Fruit fly (Drosophila melanogaster) whole organism, embryonic: Measurements from ENCODE around the gene Gem3.

ENCODE experiments used
- Aef1 ChIP-seq: fragments of 200-800 bp; sonication (Bioruptor generic); IDR thresholded peaks from 3 replicates; pipeline ENCODE4 v1.3.6; 2022; ENCODE audit warnings: missing biosample characterization, missing genetic modification characterization
- B-H2 ChIP-seq: fragments of 200-800 bp; sonication (Bioruptor generic); optimal IDR thresholded peaks from 2 replicates; lab custom pipeline; 2018; ENCODE audit warnings: missing biosample characterization, mild to moderate bottlenecking, missing genetic modification characterization
- CG10274 ChIP-seq: fragments of 200-800 bp; sonication (Bioruptor generic); optimal IDR thresholded peaks from 3 replicates; lab custom pipeline; 2017; ENCODE audit warnings: missing biosample characterization, mild to moderate bottlenecking, missing genetic modification characterization
- CG10654 ChIP-seq: fragments of 200-800 bp; sonication (Bioruptor generic); optimal IDR thresholded peaks from 2 replicates; lab custom pipeline; 2016; ENCODE audit warnings: missing biosample characterization, missing genetic modification characterization
- CG11504 ChIP-seq: fragments of 200-800 bp; sonication (Bioruptor generic); optimal IDR thresholded peaks from 3 replicates; lab custom pipeline; 2019; ENCODE audit warnings: missing biosample characterization, mild to moderate bottlenecking, missing genetic modification characterization, moderate library complexity
- CG11695 ChIP-seq: fragments of 200-800 bp; sonication (Bioruptor generic); IDR thresholded peaks from 3 replicates; pipeline ENCODE4 v1.3.6; 2022; ENCODE audit warnings: missing biosample characterization, missing genetic modification characterization
- CG14965 ChIP-seq: fragments of 200-800 bp; sonication (Bioruptor generic); optimal IDR thresholded peaks from 2 replicates; lab custom pipeline; 2016; ENCODE audit warnings: missing biosample characterization, missing genetic modification characterization, borderline replicate concordance
- CG1647 ChIP-seq: fragments of 200-800 bp; sonication (Bioruptor generic); optimal IDR thresholded peaks from 3 replicates; lab custom pipeline; 2016; ENCODE audit warnings: missing biosample characterization, missing genetic modification characterization
- CG1832 ChIP-seq: fragments of 200-800 bp; sonication (Bioruptor generic); optimal IDR thresholded peaks from 2 replicates; lab custom pipeline; 2017; ENCODE audit warnings: missing biosample characterization, mild to moderate bottlenecking, missing genetic modification characterization, inconsistent platforms
- CG30020 ChIP-seq: fragments of 200-800 bp; optimal IDR thresholded peaks from 2 replicates; lab custom pipeline; 2019; ENCODE audit warnings: missing biosample characterization, mild to moderate bottlenecking, missing genetic modification characterization, moderate library complexity
- CG30431 ChIP-seq: fragments of 200-800 bp; sonication (Bioruptor generic); optimal IDR thresholded peaks from 2 replicates; lab custom pipeline; 2017; ENCODE audit warnings: missing biosample characterization, missing genetic modification characterization
- CG4424 ChIP-seq: fragments of 200-800 bp; sonication (Bioruptor generic); optimal IDR thresholded peaks from 3 replicates; lab custom pipeline; 2016; ENCODE audit warnings: missing biosample characterization, missing genetic modification characterization
- CG6791 ChIP-seq: fragments of 200-800 bp; sonication (Bioruptor generic); IDR thresholded peaks from 3 replicates; pipeline ENCODE4 v1.3.6; 2022; ENCODE audit warnings: missing biosample characterization, missing genetic modification characterization; ENCODE audit not compliant: partially characterized antibody
- Chrac-16 ChIP-seq: fragments of 200-800 bp; sonication (Bioruptor generic); optimal IDR thresholded peaks from 3 replicates; lab custom pipeline; 2016; ENCODE audit warnings: missing biosample characterization, missing genetic modification characterization
- CkIIα-i1 ChIP-seq: fragments of 200-800 bp; sonication (Bioruptor generic); IDR thresholded peaks from 2 replicates; pipeline ENCODE4 v1.3.6; 2022; ENCODE audit warnings: missing biosample characterization, missing genetic modification characterization
- Ets65A ChIP-seq: fragments of 200-800 bp; sonication (Bioruptor generic); peaks from one replicate; lab custom pipeline; 2016; ENCODE audit warnings: missing biosample characterization, missing genetic modification characterization
- Fer3 ChIP-seq: fragments of 200-800 bp; sonication (Bioruptor generic); optimal IDR thresholded peaks from 2 replicates; lab custom pipeline; 2018; ENCODE audit warnings: missing biosample characterization, mild to moderate bottlenecking, missing genetic modification characterization, moderate library complexity
- HLH3B ChIP-seq: fragments of 200-800 bp; sonication (Bioruptor generic); IDR thresholded peaks from 2 replicates; pipeline ENCODE4 v1.3.6; 2022; ENCODE audit warnings: missing biosample characterization, missing genetic modification characterization
- HmgD ChIP-seq: fragments of 200-800 bp; sonication (Bioruptor generic); optimal IDR thresholded peaks from 3 replicates; lab custom pipeline; 2016; ENCODE audit warnings: missing biosample characterization, missing genetic modification characterization
- MBD-R2 ChIP-seq: fragments of 200-800 bp; sonication (Bioruptor generic); IDR thresholded peaks from 2 replicates; pipeline ENCODE4 v1.3.6; 2022; ENCODE audit warnings: missing biosample characterization, missing genetic modification characterization
- Mad ChIP-seq: fragments of 200-800 bp; sonication (Bioruptor generic); optimal IDR thresholded peaks from 2 replicates; lab custom pipeline; 2016; ENCODE audit warnings: missing biosample characterization, missing genetic modification characterization
- NC2α ChIP-seq: fragments of 200-800 bp; sonication (Bioruptor generic); optimal IDR thresholded peaks from 2 replicates; lab custom pipeline; 2016; ENCODE audit warnings: missing biosample characterization, missing genetic modification characterization
- Optix ChIP-seq: fragments of 200-800 bp; sonication (Bioruptor generic); IDR thresholded peaks from 3 replicates; pipeline ENCODE4 v1.3.6; 2022; ENCODE audit warnings: missing biosample characterization, missing genetic modification characterization
- Pdp1 ChIP-seq, 2 experiments: fragments of 200-800 bp; sonication (Bioruptor generic); optimal IDR thresholded peaks; 3 replicates each; lab custom pipeline; 2016; ENCODE audit warnings: missing biosample characterization in 2 of 2, missing genetic modification characterization in 2 of 2, mild to moderate bottlenecking in 1 of 2, moderate library complexity in 1 of 2
- Ravus ChIP-seq: fragments of 200-800 bp; sonication (Bioruptor generic); IDR thresholded peaks from 2 replicates; pipeline ENCODE4 v1.3.6; 2022; ENCODE audit warnings: missing biosample characterization, missing genetic modification characterization
- Scr ChIP-seq: fragments of 200-800 bp; sonication (Bioruptor generic); IDR thresholded peaks from 2 replicates; pipeline ENCODE4 v1.3.6; 2022; ENCODE audit warnings: missing biosample characterization, missing genetic modification characterization; ENCODE audit not compliant: partially characterized antibody
- Stat92E ChIP-seq, 3 experiments: fragments of >200 bp in 2 of 3; fragments of 200-800 bp in 1 of 3; sonication (Bioruptor generic) in 1 of 3; optimal IDR thresholded peaks; 2 replicates each; lab custom pipeline; 2017 to 2019; ENCODE audit warnings: missing biosample characterization in 3 of 3, missing genetic modification characterization in 3 of 3, mild to moderate bottlenecking in 1 of 3, moderate library complexity in 1 of 3
- Tbp ChIP-seq: fragments of >200 bp; optimal IDR thresholded peaks from 2 replicates; lab custom pipeline; 2018; ENCODE audit warnings: missing biosample characterization, missing genetic modification characterization
- btn ChIP-seq: fragments of 200-800 bp; sonication (Bioruptor generic); optimal IDR thresholded peaks from 2 replicates; lab custom pipeline; 2016; ENCODE audit warnings: missing biosample characterization, missing genetic modification characterization
- cg ChIP-seq: fragments of 200-800 bp; sonication (Bioruptor generic); optimal IDR thresholded peaks from 3 replicates; lab custom pipeline; 2019; ENCODE audit warnings: missing biosample characterization, mild to moderate bottlenecking, missing genetic modification characterization, moderate library complexity
- ind ChIP-seq: fragments of 200-800 bp; sonication (Bioruptor generic); optimal IDR thresholded peaks from 3 replicates; lab custom pipeline; 2016; ENCODE audit warnings: missing biosample characterization, missing genetic modification characterization
- kni ChIP-seq: fragments of 200-800 bp; sonication (Bioruptor generic); optimal IDR thresholded peaks from 3 replicates; lab custom pipeline; 2017; ENCODE audit warnings: mild to moderate bottlenecking, missing biosample characterization, missing genetic modification reagents, missing genetic modification characterization
- lbe ChIP-seq: fragments of 200-800 bp; sonication (Bioruptor generic); optimal IDR thresholded peaks from 2 replicates; lab custom pipeline; 2016; ENCODE audit warnings: missing biosample characterization, mild to moderate bottlenecking, missing genetic modification characterization
- luna ChIP-seq: fragments of 200-800 bp; sonication (Bioruptor generic); optimal IDR thresholded peaks from 2 replicates; lab custom pipeline; 2016; ENCODE audit warnings: missing biosample characterization, missing genetic modification characterization
- mirr ChIP-seq: fragments of 200-800 bp; sonication (Bioruptor generic); optimal IDR thresholded peaks from 3 replicates; lab custom pipeline; 2018; ENCODE audit warnings: missing biosample characterization, mild to moderate bottlenecking, missing genetic modification characterization
- pan ChIP-seq, 4 experiments: fragments of >200 bp in 3 of 4; fragments of 200-800 bp in 1 of 4; sonication (Bioruptor generic) in 1 of 4; optimal IDR thresholded peaks in 3 of 4; IDR thresholded peaks in 1 of 4; 2 replicates each; pipeline versions ENCODE4 v1.3.6 to Lab custom; 2017 to 2022; ENCODE audit warnings: missing biosample characterization in 2 of 4, missing genetic modification characterization in 2 of 4, mixed read lengths in 1 of 4
- pho ChIP-seq: fragments of 200-800 bp; sonication (Bioruptor generic); optimal IDR thresholded peaks from 2 replicates; lab custom pipeline; 2016; ENCODE audit warnings: missing biosample characterization, missing genetic modification characterization
- psq ChIP-seq: fragments of 200-800 bp; sonication (Bioruptor generic); optimal IDR thresholded peaks from 2 replicates; lab custom pipeline; 2017; ENCODE audit warnings: missing biosample characterization, missing genetic modification characterization
- ro ChIP-seq: fragments of 200-800 bp; sonication (Bioruptor generic); IDR thresholded peaks from 2 replicates; pipeline ENCODE4 v1.3.6; 2022; ENCODE audit warnings: missing biosample characterization, missing genetic modification characterization
- sc ChIP-seq, 3 experiments: fragments of >200 bp in 2 of 3; fragments of 200-800 bp in 1 of 3; sonication (Bioruptor generic) in 1 of 3; optimal IDR thresholded peaks; 2 replicates in 2 of 3; 3 replicates in 1 of 3; lab custom pipeline; 2017; ENCODE audit warnings: mild to moderate bottlenecking in 1 of 3, missing biosample characterization in 1 of 3, missing genetic modification characterization in 1 of 3, missing genetic modification reagents in 1 of 3
- stc ChIP-seq: fragments of 200-800 bp; sonication (Bioruptor generic); IDR thresholded peaks from 2 replicates; pipeline ENCODE4 v1.3.6; 2022; ENCODE audit warnings: missing biosample characterization, missing genetic modification characterization
- stwl ChIP-seq: fragments of 200-800 bp; sonication (Bioruptor generic); optimal IDR thresholded peaks from 3 replicates; lab custom pipeline; 2018; ENCODE audit warnings: missing biosample characterization, mild to moderate bottlenecking, missing genetic modification characterization, moderate library complexity
- tgo ChIP-seq: fragments of 200-800 bp; sonication (Bioruptor generic); IDR thresholded peaks from 3 replicates; pipeline ENCODE4 v1.3.6; 2022; ENCODE audit warnings: missing biosample characterization, missing genetic modification characterization
- tll ChIP-seq, 2 experiments: fragments of 200-800 bp in 1 of 2; fragments of >200 bp in 1 of 2; sonication (Bioruptor generic) in 1 of 2; optimal IDR thresholded peaks; 2 replicates each; lab custom pipeline; 2017 to 2019; ENCODE audit warnings: missing biosample characterization in 2 of 2, missing genetic modification characterization in 2 of 2, mild to moderate bottlenecking in 1 of 2, moderate library complexity in 1 of 2
- unpg ChIP-seq: fragments of 200-800 bp; sonication (Bioruptor generic); optimal IDR thresholded peaks from 3 replicates; lab custom pipeline; 2018; ENCODE audit warnings: missing biosample characterization, mild to moderate bottlenecking, missing genetic modification characterization, moderate library complexity
- vnd ChIP-seq: fragments of 200-800 bp; sonication (Bioruptor generic); IDR thresholded peaks from 3 replicates; pipeline ENCODE4 v1.3.6; 2022; ENCODE audit warnings: missing biosample characterization, missing genetic modification characterization; ENCODE audit not compliant: partially characterized antibody
- vvl ChIP-seq: fragments of 200-800 bp; sonication (Bioruptor generic); IDR thresholded peaks from 2 replicates; pipeline ENCODE4 v1.3.6; 2022; ENCODE audit warnings: missing biosample characterization, missing genetic modification characterization
- zfh1 ChIP-seq: fragments of 200-800 bp; sonication (Bioruptor generic); IDR thresholded peaks from 3 replicates; pipeline ENCODE4 v1.3.6; 2022; ENCODE audit warnings: missing biosample characterization, missing genetic modification characterization

Gem3 gene

dm6 chr3L:10431883-10432282, 31.0 kb downstream of the Gem3 start, which contains the start of gene Ir67b:
Gene Ir67b (minus strand): TSS chr3L:10431983.
- TF ChIP-seq Scr (GFP tag; lab: Robert Waterston, UW) (no peak), CG10654 (GFP tag; lab: Kevin White, UChicago) (no peak), MBD-R2 (GFP tag; lab: Robert Waterston, UW) (no peak), CG10274 (GFP tag; lab: Kevin White, UChicago) (no peak), HLH3B (GFP tag; lab: Robert Waterston, UW) (no peak), cg (no peak)
- TF ChIP-seq, all 482 proteins: peak for 0

dm6 chr3L:10429474-10429873, 33.4 kb downstream of the Gem3 start:
- no peak for TF ChIP-seq tll (GFP tag; optimal IDR thresholded peaks at IDR 0.05; lab: Kevin White, UChicago)
- no peak for TF ChIP-seq Stat92E (GFP tag; optimal IDR thresholded peaks at IDR 0.05; lab: Kevin White, UChicago)
- TF ChIP-seq CG30020 (tag; lab: Kevin White, UChicago), result no peak
- TF ChIP-seq ind, result no peak
- no peak for TF ChIP-seq mirr (GFP tag; lab: Kevin White, UChicago)
- no peak for TF ChIP-seq CG11504 (tag; lab: Kevin White, UChicago)
- TF ChIP-seq Aef1, result no peak
- no peak for TF ChIP-seq pho (GFP tag; lab: Kevin White, UChicago)
- TF ChIP-seq Pdp1 (GFP tag; optimal IDR thresholded peaks at IDR 0.05; lab: Kevin White, UChicago), result no peak
- TF ChIP-seq kni (GFP tag; lab: Kevin White, UChicago), result no peak
- TF ChIP-seq CkIIα-i1 (GFP tag; lab: Robert Waterston, UW), result no peak
- no peak for TF ChIP-seq CG1647 (GFP tag; lab: Kevin White, UChicago)
- TF ChIP-seq ro (GFP tag; lab: Robert Waterston, UW), result no peak

- TF ChIP-seq stwl (tag; lab: Kevin White, UChicago) (no peak), Optix (no peak), lbe (GFP tag; lab: Kevin White, UChicago) (no peak), CG14965 (GFP tag; lab: Kevin White, UChicago) (no peak), Fer3 (tag; lab: Kevin White, UChicago) (no peak), tgo (GFP tag; lab: Robert Waterston, UW) (no peak), Chrac-16 (no peak), unpg (GFP tag; lab: Kevin White, UChicago) (peak; percentile 34), HmgD (no peak), Mad (GFP tag; lab: Kevin White, UChicago) (no peak), CG6791 (no peak), sc (optimal IDR thresholded peaks at IDR 0.05; lab: Kevin White, UChicago) (no peak), sc (GFP tag; optimal IDR thresholded peaks at IDR 0.05; lab: Kevin White, UChicago) (no peak), luna (GFP tag; lab: Kevin White, UChicago) (no peak), stc (GFP tag; lab: Robert Waterston, UW) (no peak), NC2α (GFP tag; lab: Kevin White, UChicago) (no peak), vvl (GFP tag; lab: Robert Waterston, UW) (no peak), Tbp (GFP tag; lab: Kevin White, UChicago) (no peak), zfh1 (GFP tag; lab: Robert Waterston, UW) (no peak), vnd (GFP tag; lab: Robert Waterston, UW) (no peak), CG30431 (GFP tag; lab: Kevin White, UChicago) (no peak), CG4424 (GFP tag; lab: Kevin White, UChicago) (peak; percentile 18), CG1832 (no peak), pan (optimal IDR thresholded peaks at IDR 0.05; lab: Kevin White, UChicago) (no peak), pan (GFP tag; optimal IDR thresholded peaks at IDR 0.05 in 1 of 2, IDR thresholded peaks at IDR 0.05 in 1 of 2) (no peak), psq (GFP tag; lab: Kevin White, UChicago) (no peak), Ets65A (no peak), Ravus (GFP tag; lab: Robert Waterston, UW) (no peak), CG11695 (GFP tag; lab: Robert Waterston, UW) (no peak), B-H2 (GFP tag; lab: Kevin White, UChicago) (no peak), btn (GFP tag; lab: Kevin White, UChicago) (no peak)
Measured at dm6 chr3L:10428746-10429145, 34.2 kb downstream of the Gem3 start.
